Worm (Caenorhabditis elegans) whole organism, young adult: ENCODE data around the gene R10H10.3.

Experiments used
- B0035.1 ChIP-seq: sonication (generic microtip); optimal IDR thresholded peaks from 2 replicates; lab custom pipeline; 2016; ENCODE audit warnings: missing genetic modification characterization, mild to moderate bottlenecking, missing compliant biosample characterization, missing genotype, missing genetic modification reagents
- B0336.3 ChIP-seq: fragments of 200-800 bp; sonication (Bioruptor generic); IDR thresholded peaks from 2 replicates; pipeline ENCODE4 v1.3.6; 2022; ENCODE audit warnings: missing genetic modification characterization, missing compliant biosample characterization
- F10E7.11 ChIP-seq: sonication (generic microtip); optimal IDR thresholded peaks from 2 replicates; lab custom pipeline; 2017; ENCODE audit warnings: mild to moderate bottlenecking, missing genetic modification characterization, moderate library complexity, missing compliant biosample characterization
- F22D6.2 ChIP-seq: sonication (generic microtip); optimal IDR thresholded peaks from 2 replicates; lab custom pipeline; 2016; ENCODE audit warnings: mild to moderate bottlenecking, missing genetic modification characterization, missing compliant biosample characterization
- F37B4.10 ChIP-seq: fragments of 200-800 bp; sonication (Bioruptor generic); IDR thresholded peaks from 2 replicates; pipeline ENCODE4 v1.3.6; 2022; ENCODE audit warnings: missing genetic modification characterization, missing compliant biosample characterization
- F55B11.4 ChIP-seq: sonication (generic microtip); optimal IDR thresholded peaks from 2 replicates; lab custom pipeline; 2016; ENCODE audit warnings: missing compliant biosample characterization, missing genetic modification characterization, borderline replicate concordance; ENCODE audit not compliant: insufficient read depth
- Y67H2A.10 ChIP-seq: fragments of 200-800 bp; sonication (Bioruptor generic); conservative IDR thresholded peaks from 2 replicates; pipeline ENCODE4 v1.3.6; 2022; ENCODE audit warnings: missing genetic modification reagents, missing genetic modification characterization, missing compliant biosample characterization
- Y95B8A.8 ChIP-seq: fragments of 200-800 bp; sonication (Bioruptor generic); IDR thresholded peaks from 2 replicates; pipeline ENCODE4 v1.3.6; 2022; ENCODE audit warnings: missing genetic modification reagents, missing genetic modification characterization, missing compliant biosample characterization
- ama-1 ChIP-seq, 3 experiments: fragments of 150-350 bp in 1 of 3; sonication (generic microtip) in 2 of 3; optimal IDR thresholded peaks; 2 replicates each; lab custom pipeline; 2014 to 2018; ENCODE audit warnings: missing biosample characterization in 2 of 3, missing genetic modification characterization in 2 of 3, missing genetic modification reagents in 2 of 3
- aptf-3 ChIP-seq: fragments of 200-800 bp; sonication (Bioruptor generic); IDR thresholded peaks from 2 replicates; pipeline ENCODE4 v1.3.6; 2022; ENCODE audit warnings: missing genetic modification characterization, missing compliant biosample characterization
- ccch-3 ChIP-seq: fragments of 200-800 bp; sonication (Bioruptor generic); optimal IDR thresholded peaks from 2 replicates; lab custom pipeline; 2018; ENCODE audit warnings: mild to moderate bottlenecking, missing genetic modification characterization, missing compliant biosample characterization
- chd-7 ChIP-seq: sonication (generic microtip); optimal IDR thresholded peaks from 2 replicates; lab custom pipeline; 2016; ENCODE audit warnings: mild to moderate bottlenecking, missing genetic modification characterization, moderate library complexity, missing compliant biosample characterization
- dox-1 ChIP-seq: fragments of 200-800 bp; sonication (Bioruptor generic); IDR thresholded peaks from 2 replicates; pipeline ENCODE4 v1.3.6; 2022; ENCODE audit warnings: missing genetic modification reagents, missing genetic modification characterization, missing compliant biosample characterization
- ekl-4 ChIP-seq: fragments of 200-800 bp; sonication (Bioruptor generic); IDR thresholded peaks from 2 replicates; pipeline ENCODE4 v1.3.6; 2022; ENCODE audit warnings: missing genetic modification reagents, missing genetic modification characterization, missing compliant biosample characterization
- gei-17 ChIP-seq: fragments of 200-800 bp; sonication (Bioruptor generic); optimal IDR thresholded peaks from 2 replicates; lab custom pipeline; 2018; ENCODE audit warnings: mild to moderate bottlenecking, missing genetic modification characterization, missing compliant biosample characterization
- hrde-1 ChIP-seq: sonication (generic microtip); optimal IDR thresholded peaks from 2 replicates; lab custom pipeline; 2016; ENCODE audit warnings: missing genetic modification characterization, mild to moderate bottlenecking, missing compliant biosample characterization, moderate library complexity, missing genotype, missing genetic modification reagents, borderline replicate concordance
- hsf-1 ChIP-seq: fragments of 200-800 bp; sonication (Bioruptor generic); IDR thresholded peaks from 2 replicates; pipeline ENCODE4 v1.3.6; 2022; ENCODE audit warnings: missing genetic modification reagents, missing genetic modification characterization, missing compliant biosample characterization
- lsl-1 ChIP-seq: fragments of 200-800 bp; sonication (Bioruptor generic); optimal IDR thresholded peaks from 2 replicates; lab custom pipeline; 2018; ENCODE audit warnings: mild to moderate bottlenecking, missing genetic modification characterization, moderate library complexity, missing compliant biosample characterization
- madf-6 ChIP-seq: fragments of 200-800 bp; sonication (Bioruptor generic); IDR thresholded peaks from 2 replicates; pipeline ENCODE4 v1.3.6; 2022; ENCODE audit warnings: missing genetic modification reagents, missing genetic modification characterization, missing compliant biosample characterization
- mes-4 ChIP-seq: sonication (generic microtip); optimal IDR thresholded peaks from 2 replicates; lab custom pipeline; 2016; ENCODE audit warnings: missing genotype, missing genetic modification characterization, missing compliant biosample characterization
- nhr-80 ChIP-seq: sonication (generic microtip); optimal IDR thresholded peaks from 2 replicates; lab custom pipeline; 2016; ENCODE audit warnings: missing genetic modification characterization, missing compliant biosample characterization
- pbrm-1 ChIP-seq: fragments of 200-800 bp; sonication (Bioruptor generic); IDR thresholded peaks from 2 replicates; pipeline ENCODE4 v1.3.6; 2022; ENCODE audit warnings: missing genetic modification reagents, missing genetic modification characterization, missing compliant biosample characterization
- pha-4 ChIP-seq: fragments of 150-350 bp; sonication (generic microtip); optimal IDR thresholded peaks from 2 replicates; lab custom pipeline; 2014; ENCODE audit warnings: missing biosample characterization, missing genetic modification reagents, missing genetic modification characterization
- rpc-1 ChIP-seq, 2 experiments: fragments of 150-350 bp in 1 of 2; sonication (generic microtip) in 1 of 2; optimal IDR thresholded peaks; 2 replicates each; lab custom pipeline; 2014 to 2018; ENCODE audit warnings: missing biosample characterization in 1 of 2, missing genetic modification characterization in 1 of 2, missing genetic modification reagents in 1 of 2, missing genotype in 1 of 2
- sdz-38 ChIP-seq: sonication (generic microtip); optimal IDR thresholded peaks from 2 replicates; lab custom pipeline; 2016; ENCODE audit warnings: missing genotype, missing genetic modification characterization, missing compliant biosample characterization
- sea-2 ChIP-seq: fragments of 200-800 bp; sonication (Bioruptor generic); IDR thresholded peaks from 2 replicates; pipeline ENCODE4 v1.3.6; 2022; ENCODE audit warnings: missing genetic modification characterization, missing compliant biosample characterization
- unc-62 ChIP-seq: fragments of 150-350 bp; optimal IDR thresholded peaks from 2 replicates; lab custom pipeline; 2014; ENCODE audit warnings: missing biosample characterization, missing genetic modification reagents, missing genetic modification characterization
- xnd-1 ChIP-seq: sonication (generic microtip); optimal IDR thresholded peaks from 2 replicates; lab custom pipeline; 2016; ENCODE audit warnings: missing genotype, missing genetic modification reagents, missing genetic modification characterization, missing compliant biosample characterization
- ztf-28 ChIP-seq: fragments of 200-800 bp; sonication (Bioruptor generic); IDR thresholded peaks from 2 replicates; pipeline ENCODE4 v1.3.6; 2022; ENCODE audit warnings: missing genetic modification reagents, missing genetic modification characterization, missing compliant biosample characterization
- ztf-3 ChIP-seq: fragments of 200-800 bp; sonication (Bioruptor generic); optimal IDR thresholded peaks from 2 replicates; lab custom pipeline; 2018; ENCODE audit warnings: mild to moderate bottlenecking, missing genetic modification characterization, missing compliant biosample characterization

Gene R10H10.3

ce11 chrIV:10346948-10347347 lies 41.4 kb upstream of the R10H10.3 start:
- TF ChIP-seq F37B4.10 (GFP tag; lab: Robert Waterston, UW) (no peak), ztf-28 (GFP tag; lab: Robert Waterston, UW) (no peak), unc-62 (no peak), B0035.1 (no peak), dox-1 (GFP tag; lab: Robert Waterston, UW) (no peak), chd-7 (tag; lab: Kevin White, UChicago) (no peak), ztf-3 (GFP tag; lab: Kevin White, UChicago) (no peak)

ce11 chrIV:10347528-10347927 lies 40.8 kb upstream of the R10H10.3 start:
- TF ChIP-seq Y95B8A.8 (GFP tag; lab: Robert Waterston, UW) (no peak), F55B11.4 (tag; lab: Kevin White, UChicago) (no peak), F10E7.11 (tag; lab: Kevin White, UChicago) (no peak), xnd-1 (tag; lab: Kevin White, UChicago) (no peak), ama-1 (optimal IDR thresholded peaks at IDR 0.05; lab: Kevin White, UChicago) (no peak), ama-1 (GFP tag; optimal IDR thresholded peaks at IDR 0.05; lab: Kevin White, UChicago) (no peak), ekl-4 (no peak), sdz-38 (no peak), B0336.3 (GFP tag; lab: Robert Waterston, UW) (no peak), gei-17 (GFP tag; lab: Kevin White, UChicago) (no peak), ztf-3 (GFP tag; lab: Kevin White, UChicago) (no peak), chd-7 (tag; lab: Kevin White, UChicago) (no peak), F22D6.2 (tag; lab: Kevin White, UChicago) (no peak), mes-4 (tag; lab: Kevin White, UChicago) (no peak), hsf-1 (GFP tag; lab: Robert Waterston, UW) (no peak), ztf-28 (GFP tag; lab: Robert Waterston, UW) (no peak), sea-2 (GFP tag; lab: Robert Waterston, UW) (no peak), Y67H2A.10 (GFP tag; lab: Robert Waterston, UW) (no peak)

ce11 chrIV:10349871-10350640 lies 38.2 kb upstream of the R10H10.3 start, which contains the start of the genes unc-43 and Y43C5B.3:
unc-43 (minus strand) TSS chrIV:10350217.
Y43C5B.3 (plus strand) TSS chrIV:10350590.
- TF ChIP-seq nhr-80 (tag; lab: Kevin White, UChicago) (peak; percentile 68), pha-4 (tag; lab: Kevin White, UChicago) (no peak)

ce11 chrIV:10352243-10352642 lies 36.1 kb upstream of the R10H10.3 start, which contains the start of gene Y43C5B.2:
Y43C5B.2 (minus strand) TSS chrIV:10352343.
- TF ChIP-seq aptf-3 (GFP tag; lab: Robert Waterston, UW) (no peak), pbrm-1 (GFP tag; lab: Robert Waterston, UW) (no peak), madf-6 (GFP tag; lab: Robert Waterston, UW) (no peak), F10E7.11 (tag; lab: Kevin White, UChicago) (no peak), ccch-3 (GFP tag; lab: Kevin White, UChicago) (no peak), rpc-1 (optimal IDR thresholded peaks at IDR 0.05; lab: Kevin White, UChicago) (no peak), rpc-1 (tag; optimal IDR thresholded peaks at IDR 0.05; lab: Kevin White, UChicago) (no peak), sdz-38 (no peak), hrde-1 (no peak)
- TF ChIP-seq, all 124 proteins: peak for 0

- TF ChIP-seq lsl-1 (GFP tag; lab: Kevin White, UChicago) (peak; percentile 67), aptf-3 (GFP tag; lab: Robert Waterston, UW) (no peak)
Observed at ce11 chrIV:10357072-10357471, 31.2 kb upstream of the R10H10.3 start, which contains the start of gene R11A8.1. R11A8.1 (minus strand) TSS chrIV:10357172.
